Worm (Caenorhabditis elegans) whole organism, mixed stage, embryonic: Measurements from ENCODE around the gene srg-61.

Source experiments
- M03D4.4 ChIP-seq: sonication (generic microtip); optimal IDR thresholded peaks from 2 replicates; lab custom pipeline; 2017; ENCODE audit warnings: mild to moderate bottlenecking, missing genetic modification characterization, missing compliant biosample characterization
- bed-3 ChIP-seq: fragments of 200-800 bp; sonication (Bioruptor generic); optimal IDR thresholded peaks from 3 replicates; lab custom pipeline; 2018; ENCODE audit warnings: mild to moderate bottlenecking, missing genetic modification characterization, moderate library complexity, missing compliant biosample characterization
- ceh-39 ChIP-seq: fragments of 150-350 bp; optimal IDR thresholded peaks from 2 replicates; lab custom pipeline; 2014; ENCODE audit warnings: missing biosample characterization, missing genetic modification characterization
- ceh-43 ChIP-seq: fragments of 200-800 bp; sonication (Bioruptor generic); optimal IDR thresholded peaks from 2 replicates; lab custom pipeline; 2018; ENCODE audit warnings: mild to moderate bottlenecking, missing genetic modification characterization, moderate library complexity, missing compliant biosample characterization
- ceh-83 ChIP-seq: fragments of 200-800 bp; sonication (Bioruptor generic); optimal IDR thresholded peaks from 2 replicates; lab custom pipeline; 2018; ENCODE audit warnings: mild to moderate bottlenecking, missing genetic modification characterization, missing compliant biosample characterization
- ces-1 ChIP-seq: fragments of 150-350 bp; optimal IDR thresholded peaks from 2 replicates; lab custom pipeline; 2014; ENCODE audit warnings: missing biosample characterization, missing genetic modification reagents, missing genetic modification characterization
- cnd-1 ChIP-seq: fragments of 200-800 bp; sonication (Bioruptor generic); optimal IDR thresholded peaks from 2 replicates; lab custom pipeline; 2018; ENCODE audit warnings: mild to moderate bottlenecking, missing genetic modification characterization, missing compliant biosample characterization
- elt-3 ChIP-seq: fragments of 150-350 bp; optimal IDR thresholded peaks from 2 replicates; lab custom pipeline; 2014; ENCODE audit warnings: missing biosample characterization, missing genetic modification characterization
- flh-1 ChIP-seq: fragments of 200-800 bp; sonication (Bioruptor generic); optimal IDR thresholded peaks from 2 replicates; lab custom pipeline; 2018; ENCODE audit warnings: mild to moderate bottlenecking, missing genetic modification characterization, moderate library complexity, missing compliant biosample characterization
- ham-2 ChIP-seq: fragments of 200-800 bp; sonication (Bioruptor generic); optimal IDR thresholded peaks from 2 replicates; lab custom pipeline; 2018; ENCODE audit warnings: mild to moderate bottlenecking, missing genetic modification characterization, missing compliant biosample characterization
- hlh-1 ChIP-seq: fragments of 150-350 bp; optimal IDR thresholded peaks from 2 replicates; lab custom pipeline; 2014; ENCODE audit warnings: missing biosample characterization, missing genetic modification reagents, missing genetic modification characterization
- lin-13 ChIP-seq: fragments of 150-350 bp; optimal IDR thresholded peaks from 2 replicates; lab custom pipeline; 2014; ENCODE audit warnings: missing biosample characterization, missing genetic modification characterization
- lin-32 ChIP-seq: fragments of 200-800 bp; sonication (Bioruptor generic); optimal IDR thresholded peaks from 2 replicates; lab custom pipeline; 2018; ENCODE audit warnings: mild to moderate bottlenecking, missing genetic modification characterization, missing compliant biosample characterization
- lsy-2 ChIP-seq: fragments of 150-350 bp; optimal IDR thresholded peaks from 2 replicates; lab custom pipeline; 2014; ENCODE audit warnings: missing biosample characterization, missing genetic modification characterization
- mab-5 ChIP-seq: fragments of 150-350 bp; optimal IDR thresholded peaks from 2 replicates; lab custom pipeline; 2014; ENCODE audit warnings: missing biosample characterization, missing genetic modification characterization
- mep-1 ChIP-seq: fragments of 150-350 bp; optimal IDR thresholded peaks from 2 replicates; lab custom pipeline; 2017; ENCODE audit warnings: missing biosample characterization, missing genetic modification reagents, missing genetic modification characterization, inconsistent platforms
- mls-2 ChIP-seq: sonication (generic microtip); optimal IDR thresholded peaks from 2 replicates; lab custom pipeline; 2016; ENCODE audit warnings: mild to moderate bottlenecking, missing genetic modification characterization, moderate library complexity, missing compliant biosample characterization
- nhr-12 ChIP-seq: fragments of 150-350 bp; optimal IDR thresholded peaks from 2 replicates; lab custom pipeline; 2014; ENCODE audit warnings: missing biosample characterization, missing genetic modification characterization
- nhr-2 ChIP-seq: fragments of 150-350 bp; optimal IDR thresholded peaks from 2 replicates; lab custom pipeline; 2014; ENCODE audit warnings: missing biosample characterization, missing genetic modification characterization
- nhr-28 ChIP-seq: fragments of 150-350 bp; optimal IDR thresholded peaks from 2 replicates; lab custom pipeline; 2014; ENCODE audit warnings: missing biosample characterization, missing genetic modification characterization
- nhr-76 ChIP-seq: sonication (generic microtip); optimal IDR thresholded peaks from 2 replicates; lab custom pipeline; 2017; ENCODE audit warnings: missing biosample characterization, missing genetic modification characterization
- pha-4 ChIP-seq: fragments of 150-350 bp; optimal IDR thresholded peaks from 2 replicates; lab custom pipeline; 2018; ENCODE audit warnings: missing biosample characterization, missing genetic modification reagents, missing genetic modification characterization
- sem-2 ChIP-seq: fragments of 200-800 bp; sonication (Bioruptor generic); optimal IDR thresholded peaks from 2 replicates; lab custom pipeline; 2018; ENCODE audit warnings: mild to moderate bottlenecking, missing genetic modification characterization, missing compliant biosample characterization
- snpc-4 ChIP-seq: fragments of 150-350 bp; optimal IDR thresholded peaks from 2 replicates; lab custom pipeline; 2014; ENCODE audit warnings: missing biosample characterization, missing genetic modification characterization
- sptf-1 ChIP-seq: sonication (generic microtip); optimal IDR thresholded peaks from 2 replicates; lab custom pipeline; 2017; ENCODE audit warnings: mild to moderate bottlenecking, missing genetic modification characterization, moderate library complexity, missing compliant biosample characterization
- tbx-8 ChIP-seq: fragments of 200-800 bp; sonication (Bioruptor generic); optimal IDR thresholded peaks from 2 replicates; lab custom pipeline; 2018; ENCODE audit warnings: mild to moderate bottlenecking, missing genetic modification characterization, moderate library complexity, missing compliant biosample characterization
- unc-120 ChIP-seq: sonication (generic microtip); optimal IDR thresholded peaks from 2 replicates; lab custom pipeline; 2017; ENCODE audit warnings: missing genetic modification characterization, missing compliant biosample characterization; ENCODE audit not compliant: poor library complexity, severe bottlenecking
- unc-62 ChIP-seq: fragments of 150-350 bp; optimal IDR thresholded peaks from 2 replicates; lab custom pipeline; 2014; ENCODE audit warnings: missing biosample characterization, missing genetic modification reagents, missing genetic modification characterization
- zip-8 ChIP-seq: fragments of 150-350 bp; optimal IDR thresholded peaks from 2 replicates; lab custom pipeline; 2014; ENCODE audit warnings: missing biosample characterization, missing genetic modification characterization
- ztf-11 ChIP-seq: fragments of 150-350 bp; optimal IDR thresholded peaks from 2 replicates; lab custom pipeline; 2014; ENCODE audit warnings: missing biosample characterization, missing genetic modification characterization

srg-61 gene

DNA sequence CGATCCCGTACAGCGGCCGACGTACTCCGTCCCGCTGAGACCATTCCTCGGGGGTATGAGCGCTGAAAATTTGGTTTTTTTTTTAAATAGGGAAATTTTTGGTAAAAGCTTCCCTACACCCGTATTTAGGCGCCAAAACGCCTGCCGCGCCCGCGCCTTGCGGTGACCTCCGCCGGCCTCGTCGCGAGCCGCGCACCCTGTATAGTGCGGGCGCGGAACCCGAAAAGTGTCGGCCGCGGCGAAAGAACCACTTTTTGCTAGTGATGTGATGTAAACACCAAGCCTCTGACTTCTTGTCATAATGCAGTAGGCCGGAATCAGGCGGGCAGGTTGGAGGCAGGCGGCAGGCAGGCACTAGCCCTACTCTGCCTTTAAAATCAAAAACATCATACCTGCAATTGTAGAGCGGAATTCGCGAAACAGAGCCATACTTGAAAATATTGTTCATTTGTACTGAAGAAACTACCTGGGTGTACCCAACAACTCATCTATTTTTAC is 21.4 kb downstream of the srg-61 start, which contains the start of gene srt-29:
srt-29 (minus strand) TSS at position 448 of the 498 bp plus-strand sequence.
- TF ChIP-seq pha-4 (no peak), nhr-28 (tag; lab: Kevin White, UChicago) (no peak), hlh-1 (tag; lab: Kevin White, UChicago) (no peak), bed-3 (GFP tag; lab: Kevin White, UChicago) (no peak), snpc-4 (tag; lab: Kevin White, UChicago) (no peak), mls-2 (tag; lab: Kevin White, UChicago) (no peak), sptf-1 (tag; lab: Kevin White, UChicago) (no peak), nhr-2 (tag; lab: Kevin White, UChicago) (no peak), lin-32 (no peak), ztf-11 (tag; lab: Kevin White, UChicago) (no peak), zip-8 (tag; lab: Kevin White, UChicago) (no peak), lin-13 (tag; lab: Kevin White, UChicago) (no peak), unc-120 (tag; lab: Kevin White, UChicago) (no peak), nhr-12 (no peak), M03D4.4 (tag; lab: Kevin White, UChicago) (no peak), tbx-8 (GFP tag; lab: Kevin White, UChicago) (no peak), unc-62 (GFP tag; lab: Kevin White, UChicago) (no peak), ces-1 (GFP tag; lab: Kevin White, UChicago) (no peak)

DNA sequence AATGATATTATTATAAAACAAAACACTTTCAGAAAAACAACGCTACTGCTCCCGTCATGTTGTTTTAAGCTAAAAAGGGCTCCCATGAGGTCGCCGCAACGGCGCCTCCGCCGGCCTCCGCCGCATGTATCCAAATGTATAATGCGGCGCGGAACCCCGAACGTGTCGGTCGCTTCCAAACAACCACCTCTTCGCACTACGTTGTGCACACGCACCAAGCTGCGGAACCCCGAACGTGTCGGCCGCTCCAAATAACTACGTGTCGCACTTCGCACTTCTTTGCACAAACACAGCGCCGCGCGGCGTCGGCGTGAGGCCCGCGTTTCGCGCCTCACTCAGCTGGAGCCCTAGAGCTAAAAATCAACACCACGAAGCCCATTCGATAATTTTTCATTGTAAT is 23.2 kb downstream of the srg-61 start:
- TF ChIP-seq ces-1 (GFP tag; lab: Kevin White, UChicago), result no peak
- no peak for TF ChIP-seq M03D4.4 (tag; lab: Kevin White, UChicago)
- no peak for TF ChIP-seq lsy-2 (tag; lab: Kevin White, UChicago)
- TF ChIP-seq mab-5, result no peak
- no peak for TF ChIP-seq nhr-12
- no peak for TF ChIP-seq ceh-39 (tag; lab: Kevin White, UChicago)
- TF ChIP-seq, all 35 proteins: peak for 0

DNA sequence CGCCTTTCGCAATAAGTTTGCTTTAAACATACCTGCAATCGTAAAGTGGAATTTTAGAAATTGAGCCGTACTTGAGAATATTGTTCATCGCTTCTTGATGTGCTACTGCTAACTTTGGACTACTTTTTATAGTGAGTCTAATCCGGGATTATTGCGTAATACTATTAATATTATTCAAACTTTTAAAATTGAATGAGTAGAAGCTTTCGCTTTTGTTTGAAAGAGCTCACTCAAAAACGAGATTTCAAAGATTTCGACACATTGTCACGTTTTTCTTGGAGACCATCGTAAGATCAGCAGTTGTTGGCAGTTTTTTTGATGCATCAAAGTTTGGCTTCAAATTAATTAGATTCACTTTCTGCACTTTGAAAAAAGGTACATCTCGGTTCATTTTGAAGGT is 26.6 kb downstream of the srg-61 start, which contains the start of gene srt-28:
srt-28 (minus strand) TSS at position 101 of the 400 bp plus-strand sequence.
- peak; percentile 43 for TF ChIP-seq zip-8 (tag; lab: Kevin White, UChicago)
- no peak for TF ChIP-seq tbx-8 (GFP tag; lab: Kevin White, UChicago)
- TF ChIP-seq ham-2 (GFP tag; lab: Kevin White, UChicago), result no peak

DNA sequence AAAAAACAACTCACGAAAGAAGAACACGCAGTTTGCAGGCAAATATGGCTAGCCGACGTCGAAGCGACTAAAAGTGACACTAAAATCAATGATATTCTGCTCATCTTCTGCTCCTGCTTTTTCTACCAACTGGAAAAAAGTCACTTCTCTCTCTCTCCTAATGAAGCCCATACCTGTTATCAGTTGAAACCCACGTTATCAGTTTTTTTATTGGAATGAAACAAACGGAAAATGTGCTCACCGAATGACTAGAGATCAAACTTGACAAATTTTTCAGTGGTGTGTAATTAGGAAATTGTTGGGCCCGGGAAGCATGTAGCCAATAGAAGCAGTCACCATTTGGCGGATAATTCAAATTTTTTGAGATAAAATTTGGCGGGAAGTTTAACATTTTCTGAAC is 28.7 kb downstream of the srg-61 start, which contains the start of gene C24B9.3:
C24B9.3 (minus strand) TSS at position 171 of the 400 bp plus-strand sequence.
- no peak for TF ChIP-seq M03D4.4 (tag; lab: Kevin White, UChicago)
- TF ChIP-seq mls-2 (tag; lab: Kevin White, UChicago), result no peak
- TF ChIP-seq tbx-8 (GFP tag; lab: Kevin White, UChicago), result no peak
- no peak for TF ChIP-seq ham-2 (GFP tag; lab: Kevin White, UChicago)
- TF ChIP-seq flh-1, result no peak
- TF ChIP-seq zip-8 (tag; lab: Kevin White, UChicago), result no peak
- TF ChIP-seq unc-62 (GFP tag; lab: Kevin White, UChicago), result no peak
- TF ChIP-seq nhr-28 (tag; lab: Kevin White, UChicago), result no peak
- no peak for TF ChIP-seq ztf-11 (tag; lab: Kevin White, UChicago)
- TF ChIP-seq elt-3, result no peak
- TF ChIP-seq mep-1 (tag; lab: Kevin White, UChicago), result no peak
- no peak for TF ChIP-seq nhr-2 (tag; lab: Kevin White, UChicago)
- no peak for TF ChIP-seq nhr-12
- no peak for TF ChIP-seq cnd-1 (tag; lab: Kevin White, UChicago)
- no peak for TF ChIP-seq ceh-83
- no peak for TF ChIP-seq sem-2 (GFP tag; lab: Kevin White, UChicago)
- TF ChIP-seq ceh-43 (GFP tag; lab: Kevin White, UChicago), result no peak
- no peak for TF ChIP-seq unc-120 (tag; lab: Kevin White, UChicago)
- TF ChIP-seq lsy-2 (tag; lab: Kevin White, UChicago), result no peak
- no peak for TF ChIP-seq nhr-76

DNA sequence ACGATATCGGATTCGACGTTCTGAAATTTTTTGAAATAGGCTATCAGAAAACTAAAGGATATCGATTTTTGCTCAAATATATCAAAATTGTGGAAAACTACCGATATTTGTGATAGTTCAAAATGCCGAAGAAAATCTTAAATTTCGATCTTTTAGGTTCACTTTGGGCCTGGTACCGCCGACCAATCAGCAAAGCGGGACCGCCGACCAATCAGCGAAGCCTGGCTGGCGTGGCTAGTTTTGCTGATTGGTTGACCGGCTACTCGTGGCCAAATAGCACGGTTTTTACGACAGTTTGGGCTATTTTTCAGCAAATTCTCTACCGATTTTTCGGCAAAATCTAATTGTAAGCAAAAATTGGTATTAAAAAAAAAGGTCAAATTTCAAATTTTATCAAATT is 29.9 kb downstream of the srg-61 start:
- TF ChIP-seq pha-4 (no peak), elt-3 (no peak), sem-2 (GFP tag; lab: Kevin White, UChicago) (no peak), lsy-2 (tag; lab: Kevin White, UChicago) (no peak), nhr-76 (no peak), M03D4.4 (tag; lab: Kevin White, UChicago) (no peak), tbx-8 (GFP tag; lab: Kevin White, UChicago) (no peak), zip-8 (tag; lab: Kevin White, UChicago) (no peak), nhr-12 (no peak), ham-2 (GFP tag; lab: Kevin White, UChicago) (no peak), bed-3 (GFP tag; lab: Kevin White, UChicago) (no peak)
